Fruit fly (Drosophila melanogaster) whole organism, wandering third instar larva: Measurements from ENCODE around the gene boi.

Source experiments
- CG32264 ChIP-seq: fragments of 200-800 bp; sonication (Bioruptor generic); optimal IDR thresholded peaks from 2 replicates; lab custom pipeline; 2016; ENCODE audit warnings: missing biosample characterization, missing genetic modification characterization
- CG9705 ChIP-seq: fragments of 200-800 bp; sonication (Bioruptor generic); optimal IDR thresholded peaks from 2 replicates; lab custom pipeline; 2018; ENCODE audit warnings: missing biosample characterization, mild to moderate bottlenecking, missing genetic modification characterization
- CrebA ChIP-seq: fragments of 200-800 bp; sonication (Bioruptor generic); optimal IDR thresholded peaks from 2 replicates; lab custom pipeline; 2016; ENCODE audit warnings: missing biosample characterization, mild to moderate bottlenecking, missing genetic modification characterization, borderline replicate concordance
- Dfd ChIP-seq: fragments of >200 bp; optimal IDR thresholded peaks from 2 replicates; lab custom pipeline; 2017; ENCODE audit warnings: missing biosample characterization, missing genetic modification characterization
- Dif ChIP-seq: fragments of 200-275, 200-300 bp; sonication (Bioruptor generic); optimal IDR thresholded peaks from 2 replicates; lab custom pipeline; 2018; ENCODE audit warnings: missing biosample characterization, missing genetic modification characterization; ENCODE audit not compliant: partially characterized antibody
- HLH106 ChIP-seq: fragments of 200-800 bp; optimal IDR thresholded peaks from 3 replicates; lab custom pipeline; 2019; ENCODE audit warnings: missing biosample characterization, mild to moderate bottlenecking, missing genetic modification characterization, moderate library complexity
- Hnf4 ChIP-seq: fragments of 200-800 bp; sonication (Bioruptor generic); optimal IDR thresholded peaks from 2 replicates; lab custom pipeline; 2016; ENCODE audit warnings: missing biosample characterization, mild to moderate bottlenecking, missing genetic modification characterization
- Hr78 ChIP-seq: fragments of >200 bp; optimal IDR thresholded peaks from 2 replicates; lab custom pipeline; 2017; ENCODE audit warnings: missing biosample characterization, missing genetic modification characterization
- Mio ChIP-seq: sonication (Bioruptor generic); optimal IDR thresholded peaks from 2 replicates; lab custom pipeline; 2016; ENCODE audit warnings: missing biosample characterization, missing genetic modification characterization
- Sp1 ChIP-seq: fragments of 200-800 bp; sonication (Bioruptor generic); optimal IDR thresholded peaks from 3 replicates; lab custom pipeline; 2019; ENCODE audit warnings: missing biosample characterization, mild to moderate bottlenecking, missing genetic modification characterization, moderate library complexity
- Vsx2 ChIP-seq: fragments of 200-300, 225-300 bp; sonication (Bioruptor generic); optimal IDR thresholded peaks from 2 replicates; lab custom pipeline; 2018; ENCODE audit warnings: missing biosample characterization, missing genetic modification characterization; ENCODE audit not compliant: partially characterized antibody
- br ChIP-seq: fragments of 200-800 bp; sonication (Bioruptor generic); optimal IDR thresholded peaks from 2 replicates; lab custom pipeline; 2016; ENCODE audit warnings: missing biosample characterization, missing genetic modification characterization
- brk ChIP-seq: fragments of 200-800 bp; sonication (Bioruptor generic); optimal IDR thresholded peaks from 2 replicates; lab custom pipeline; 2016; ENCODE audit warnings: missing biosample characterization, mild to moderate bottlenecking, missing genetic modification characterization
- dl ChIP-seq, 2 experiments: fragments of 175-275, 200-275 bp in 1 of 2; fragments of 200-275 bp in 1 of 2; sonication (Bioruptor generic); optimal IDR thresholded peaks; lab custom pipeline; 2018; ENCODE audit warnings: mild to moderate bottlenecking in 2 of 2, missing biosample characterization in 2 of 2, missing genetic modification characterization in 2 of 2, moderate library complexity in 2 of 2; ENCODE audit not compliant: partially characterized antibody in 2 of 2, insufficient read depth in 1 of 2
- dmrt93B ChIP-seq: fragments of 200-800 bp; sonication (Bioruptor generic); optimal IDR thresholded peaks from 2 replicates; lab custom pipeline; 2018; ENCODE audit warnings: missing biosample characterization, mild to moderate bottlenecking, missing genetic modification characterization
- ey ChIP-seq: fragments of 200-800 bp; sonication (Bioruptor generic); optimal IDR thresholded peaks from 2 replicates; lab custom pipeline; 2016; ENCODE audit warnings: missing biosample characterization, missing genetic modification characterization
- foxo ChIP-seq, 2 experiments: fragments of 200-800 bp; sonication (Bioruptor generic); optimal IDR thresholded peaks; 2 replicates in 1 of 2; 3 replicates in 1 of 2; lab custom pipeline; 2016 to 2017; ENCODE audit warnings: missing biosample characterization in 2 of 2, missing genetic modification characterization in 2 of 2
- fru ChIP-seq: fragments of 200-800 bp; sonication (Bioruptor generic); optimal IDR thresholded peaks from 3 replicates; lab custom pipeline; 2016; ENCODE audit warnings: missing biosample characterization, mild to moderate bottlenecking, missing genetic modification characterization
- jim ChIP-seq: fragments of 175-275, 200-325 bp; sonication (Bioruptor generic); optimal IDR thresholded peaks from 2 replicates; lab custom pipeline; 2016; ENCODE audit warnings: missing biosample characterization, mild to moderate bottlenecking, missing genetic modification characterization
- lola ChIP-seq: fragments of >200 bp; optimal IDR thresholded peaks from 2 replicates; lab custom pipeline; 2017; ENCODE audit warnings: missing biosample characterization, missing genetic modification characterization
- rgr ChIP-seq: fragments of 200-800 bp; sonication (Bioruptor generic); optimal IDR thresholded peaks from 3 replicates; lab custom pipeline; 2016; ENCODE audit warnings: missing biosample characterization, mild to moderate bottlenecking, missing genetic modification characterization
- sv ChIP-seq: fragments of 200-800 bp; sonication (Bioruptor generic); optimal IDR thresholded peaks from 3 replicates; lab custom pipeline; 2016; ENCODE audit warnings: missing biosample characterization, missing genetic modification characterization

boi gene

DNA sequence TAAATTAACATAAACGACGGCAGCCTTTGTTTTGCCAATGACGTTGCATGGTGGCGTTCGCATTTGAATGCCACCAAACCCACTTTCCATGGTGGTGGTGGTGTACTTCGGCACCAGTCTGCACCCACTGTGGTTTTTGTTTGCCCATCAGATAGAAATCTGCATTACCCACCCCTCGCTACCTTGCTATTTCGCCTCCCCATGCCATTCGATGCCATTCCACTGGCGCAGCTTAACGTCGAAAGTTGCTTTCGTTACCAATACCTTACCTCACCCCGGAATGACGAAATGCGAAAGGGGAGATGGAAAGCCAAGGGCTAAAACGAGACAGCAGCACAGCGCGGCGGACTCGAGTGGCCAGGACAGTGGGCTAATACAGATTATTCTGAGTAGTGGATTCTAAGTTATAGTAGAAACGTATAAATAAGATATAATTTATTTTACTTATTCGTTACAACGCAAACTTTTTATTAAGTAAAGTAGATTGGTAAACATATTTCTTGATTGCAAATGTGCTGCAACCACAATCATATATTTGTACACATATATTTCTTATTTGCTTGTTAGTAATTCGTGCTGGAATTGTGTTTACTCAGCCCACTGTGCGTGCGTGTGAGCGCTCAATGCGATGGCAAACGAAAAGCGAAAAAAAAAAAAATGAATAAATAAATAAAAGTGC, 73.5 kb downstream of the boi start (continued):
- TF ChIP-seq HLH106 (tag; lab: Kevin White, UChicago), result peak; percentile 60
- no peak for TF ChIP-seq Mio (GFP tag; lab: Kevin White, UChicago)
- TF ChIP-seq jim, result no peak
- peak; percentile 57 for TF ChIP-seq fru (GFP tag; lab: Kevin White, UChicago)
- no peak for TF ChIP-seq CG9705 (GFP tag; lab: Kevin White, UChicago)
- TF ChIP-seq Dfd, result no peak
- TF ChIP-seq CrebA (GFP tag; lab: Kevin White, UChicago), result no peak
- TF ChIP-seq br, result peak; percentile 11
- TF ChIP-seq sv, result no peak

dm6 chrX:2394516-2394915, 75.3 kb downstream of the boi start:
- no peak for TF ChIP-seq Hr78 (GFP tag; lab: Kevin White, UChicago)
- TF ChIP-seq ey, result no peak
- no peak for TF ChIP-seq Vsx2 (GFP tag; lab: Kevin White, UChicago)
- TF ChIP-seq Mio (GFP tag; lab: Kevin White, UChicago), result no peak
- no peak for TF ChIP-seq dmrt93B
- TF ChIP-seq brk (GFP tag; lab: Kevin White, UChicago), result no peak
- no peak for TF ChIP-seq CG32264 (GFP tag; lab: Kevin White, UChicago)
- no peak for TF ChIP-seq lola (GFP tag; lab: Kevin White, UChicago)
- no peak for TF ChIP-seq foxo (GFP tag; optimal IDR thresholded peaks at IDR 0.05; lab: Kevin White, UChicago)
- TF ChIP-seq sv, result no peak
- TF ChIP-seq Hnf4 (GFP tag; lab: Kevin White, UChicago), result no peak
- TF ChIP-seq rgr (GFP tag; lab: Kevin White, UChicago), result no peak
- TF ChIP-seq Sp1 (GFP tag; lab: Kevin White, UChicago), result no peak
- no peak for TF ChIP-seq dl (GFP tag; optimal IDR thresholded peaks at IDR 0.05; lab: Kevin White, UChicago; ENCODE audit: insufficient read depth in 1 of 2, partially characterized antibody in 2 of 2)
- no peak for TF ChIP-seq Dif (GFP tag; lab: Kevin White, UChicago)
